Worm (Caenorhabditis elegans): ENCODE data around the gene Y57E12AL.6.

The Y57E12AL.6 gene

DNA sequence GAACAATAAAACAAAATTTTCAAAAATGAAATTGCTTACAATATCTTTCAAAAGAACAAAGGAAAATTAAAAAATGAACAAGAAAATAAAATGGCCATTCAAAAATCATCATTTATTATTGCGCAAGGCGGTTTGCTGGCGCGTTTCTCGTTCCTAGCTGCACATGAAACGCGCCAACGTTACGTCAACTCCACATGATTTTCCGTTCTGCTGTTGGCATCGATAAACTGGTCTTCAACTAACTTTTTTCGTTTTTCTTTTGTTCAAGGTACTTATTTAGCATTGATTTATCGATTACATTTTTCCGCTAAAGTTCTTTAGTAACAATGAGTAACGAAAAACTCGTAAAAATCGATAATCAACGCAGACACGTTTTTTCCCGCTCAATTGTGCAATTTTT lies at the start of gene Y57E12AL.6, which contains the start of gene Y57E12AL.1:
TSS of gene Y57E12AL.6 (minus strand) at position 75 of the 400 bp plus-strand sequence.
TSS of gene Y57E12AL.1 (plus strand) at position 135 of the 400 bp plus-strand sequence.
- TF ChIP-seq tbx-11 (GFP tag; IDR thresholded peaks at IDR 0.05) (peak; percentile 66; the same call in 1 of the 2 replicates), ceh-13 (GFP tag; optimal IDR thresholded peaks at IDR 0.05) (peak; percentile 13), tra-4 (tag; optimal IDR thresholded peaks at IDR 0.05) (no peak), flt-1 (GFP tag; IDR thresholded peaks at IDR 0.05) (peak; percentile 53; the same call in 1 of the 2 replicates), B0310.2 (tag; optimal IDR thresholded peaks at IDR 0.05) (no peak), ama-1 (optimal IDR thresholded peaks at IDR 0.05) (no peak), hnd-1 (tag; optimal IDR thresholded peaks at IDR 0.05) (peak; percentile 22), scrt-1 (GFP tag; IDR thresholded peaks at IDR 0.05) (0 out of 2 replicates have a peak, but pooled peaks have one; percentile 48), aly-1 (tag; optimal IDR thresholded peaks at IDR 0.05) (peak; percentile 51), sea-1 (GFP tag; conservative IDR thresholded peaks at IDR 0.05) (no peak), pes-1 (GFP tag; IDR thresholded peaks at IDR 0.05) (peak; percentile 75), ceh-36 (tag; optimal IDR thresholded peaks at IDR 0.05) (peak; percentile 53), hmbx-1 (tag; optimal IDR thresholded peaks at IDR 0.05) (no peak), ets-7 (tag; optimal IDR thresholded peaks at IDR 0.05) (no peak), F13C5.2 (tag; optimal IDR thresholded peaks at IDR 0.05) (peak; percentile 70), tbx-37 (GFP tag; conservative IDR thresholded peaks at IDR 0.05) (0 out of 2 replicates have a peak, but pooled peaks have one; percentile 39), hmg-4 (GFP tag; optimal IDR thresholded peaks at IDR 0.05) (peak; percentile 21)

- TF ChIP-seq tbx-37 (GFP tag; conservative IDR thresholded peaks at IDR 0.05), result no peak
- no peak for TF ChIP-seq ceh-36 (tag; optimal IDR thresholded peaks at IDR 0.05)
- no peak for TF ChIP-seq tra-4 (tag; optimal IDR thresholded peaks at IDR 0.05)
- no peak for TF ChIP-seq ets-7 (tag; optimal IDR thresholded peaks at IDR 0.05)
- no peak for TF ChIP-seq F13C5.2 (tag; optimal IDR thresholded peaks at IDR 0.05)
- TF ChIP-seq ama-1 (optimal IDR thresholded peaks at IDR 0.05), result no peak
- no peak for TF ChIP-seq ceh-13 (GFP tag; optimal IDR thresholded peaks at IDR 0.05)
- TF ChIP-seq flt-1 (GFP tag; IDR thresholded peaks at IDR 0.05), result no peak
- TF ChIP-seq hmbx-1 (tag; optimal IDR thresholded peaks at IDR 0.05), result no peak
- TF ChIP-seq pes-1 (GFP tag; IDR thresholded peaks at IDR 0.05), result no peak
- no peak for TF ChIP-seq hnd-1 (tag; optimal IDR thresholded peaks at IDR 0.05)
- no peak for TF ChIP-seq scrt-1 (GFP tag; IDR thresholded peaks at IDR 0.05)
- TF ChIP-seq tbx-11 (GFP tag; IDR thresholded peaks at IDR 0.05), result no peak
- no peak for TF ChIP-seq sea-1 (GFP tag; conservative IDR thresholded peaks at IDR 0.05)
- TF ChIP-seq hmg-4 (GFP tag; optimal IDR thresholded peaks at IDR 0.05), result no peak
- no peak for TF ChIP-seq aly-1 (tag; optimal IDR thresholded peaks at IDR 0.05)
- no peak for TF ChIP-seq B0310.2 (tag; optimal IDR thresholded peaks at IDR 0.05)
These were observed 46.4 kb upstream of the Y57E12AL.6 start for ce11 chrV:7106499-7107152.

- TF ChIP-seq ama-1 (optimal IDR thresholded peaks at IDR 0.05) (no peak), sea-1 (GFP tag; conservative IDR thresholded peaks at IDR 0.05) (no peak), hmbx-1 (tag; optimal IDR thresholded peaks at IDR 0.05) (no peak)
These were observed 43.0 kb upstream of the Y57E12AL.6 start, which contains the start of gene odr-2 for ce11 chrV:7103247-7103646. TSS of gene odr-2 (plus strand) at chrV:7103547.

DNA sequence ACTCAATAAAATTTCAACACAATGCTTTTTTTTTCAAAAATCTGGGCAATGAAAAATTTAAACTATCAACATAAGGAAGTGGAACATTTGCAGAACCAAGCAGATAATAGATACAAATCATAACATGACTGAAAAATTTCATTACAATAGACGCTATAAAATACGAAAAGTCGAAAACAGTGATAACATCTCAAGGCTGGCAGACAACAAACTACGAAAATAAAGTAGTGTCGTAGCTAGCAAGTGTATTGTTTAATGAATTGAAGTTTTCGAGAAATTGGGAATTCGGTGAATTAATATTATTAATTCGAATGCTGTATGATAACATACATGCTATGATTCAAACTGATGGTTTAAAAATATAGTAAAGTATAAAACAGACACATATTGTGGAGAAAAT lies 36.5 kb upstream of the Y57E12AL.6 start:
- TF ChIP-seq hnd-1 (tag; optimal IDR thresholded peaks at IDR 0.05) (no peak), sea-1 (GFP tag; conservative IDR thresholded peaks at IDR 0.05) (no peak), ets-7 (tag; optimal IDR thresholded peaks at IDR 0.05) (no peak), ceh-36 (tag; optimal IDR thresholded peaks at IDR 0.05) (no peak), B0310.2 (tag; optimal IDR thresholded peaks at IDR 0.05) (no peak), pes-1 (GFP tag; IDR thresholded peaks at IDR 0.05) (no peak), tra-4 (tag; optimal IDR thresholded peaks at IDR 0.05) (no peak), hmg-4 (GFP tag; optimal IDR thresholded peaks at IDR 0.05) (no peak), tbx-11 (GFP tag; IDR thresholded peaks at IDR 0.05) (no peak)

ce11 chrV:7096129-7096730 lies 36.0 kb upstream of the Y57E12AL.6 start:
- TF ChIP-seq ceh-36 (tag; optimal IDR thresholded peaks at IDR 0.05) (no peak), hmbx-1 (tag; optimal IDR thresholded peaks at IDR 0.05) (no peak), flt-1 (GFP tag; IDR thresholded peaks at IDR 0.05) (no peak), tra-4 (tag; optimal IDR thresholded peaks at IDR 0.05) (no peak), hnd-1 (tag; optimal IDR thresholded peaks at IDR 0.05) (no peak), scrt-1 (GFP tag; IDR thresholded peaks at IDR 0.05) (no peak), hmg-4 (GFP tag; optimal IDR thresholded peaks at IDR 0.05) (no peak), pes-1 (GFP tag; IDR thresholded peaks at IDR 0.05) (no peak), tbx-11 (GFP tag; IDR thresholded peaks at IDR 0.05) (no peak), B0310.2 (tag; optimal IDR thresholded peaks at IDR 0.05) (no peak), ceh-13 (GFP tag; optimal IDR thresholded peaks at IDR 0.05) (no peak), ama-1 (optimal IDR thresholded peaks at IDR 0.05) (no peak), ets-7 (tag; optimal IDR thresholded peaks at IDR 0.05) (no peak), tbx-37 (GFP tag; conservative IDR thresholded peaks at IDR 0.05) (no peak), sea-1 (GFP tag; conservative IDR thresholded peaks at IDR 0.05) (no peak)

DNA sequence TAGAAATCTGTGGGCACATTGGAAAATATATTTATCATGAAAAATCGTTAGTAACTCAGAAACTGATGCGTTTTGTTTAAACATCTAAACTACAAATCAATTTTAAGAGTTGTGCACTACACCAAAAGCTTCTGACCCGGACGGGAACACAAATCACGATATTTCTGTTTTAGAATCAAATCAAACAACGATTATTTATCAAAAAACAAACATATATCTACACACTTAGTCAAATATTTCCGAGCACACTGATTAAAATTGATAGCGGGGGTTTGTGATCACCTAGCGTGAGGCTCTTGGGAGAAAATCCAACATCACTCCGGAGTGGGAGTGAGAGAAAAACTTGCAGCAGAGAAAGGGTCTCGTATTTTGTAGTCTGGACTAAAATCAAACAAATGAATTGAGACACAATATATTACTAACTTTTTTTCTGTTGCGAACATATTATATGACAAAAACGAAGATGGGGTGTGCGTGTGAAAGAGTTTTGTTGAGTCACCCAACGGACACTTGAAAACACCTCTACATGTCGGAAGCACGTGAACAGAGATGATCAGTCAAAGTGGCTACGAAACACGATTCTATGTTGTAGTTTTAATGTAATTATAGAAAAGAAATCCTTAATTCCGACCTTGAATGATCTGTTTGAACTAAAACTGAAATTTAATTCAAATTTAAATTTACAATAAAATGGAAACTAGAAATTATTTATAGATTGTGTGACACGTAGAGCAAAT lies 35.2 kb upstream of the Y57E12AL.6 start:
- TF ChIP-seq pes-1 (GFP tag; IDR thresholded peaks at IDR 0.05), result no peak
- TF ChIP-seq sea-1 (GFP tag; conservative IDR thresholded peaks at IDR 0.05), result no peak
- no peak for TF ChIP-seq hmbx-1 (tag; optimal IDR thresholded peaks at IDR 0.05)
- no peak for TF ChIP-seq B0310.2 (tag; optimal IDR thresholded peaks at IDR 0.05)
- no peak for TF ChIP-seq tbx-11 (GFP tag; IDR thresholded peaks at IDR 0.05)
- no peak for TF ChIP-seq F13C5.2 (tag; optimal IDR thresholded peaks at IDR 0.05)
- TF ChIP-seq tra-4 (tag; optimal IDR thresholded peaks at IDR 0.05), result no peak
